Fruit fly (Drosophila melanogaster): ENCODE measurements around the gene BI-1.
A peak's percentile ranks its signal among the peaks of the same experiment; 100 is the strongest.

Gene BI-1

dm6 chr3L:8340264-8341095 lies 31.7 kb upstream of the BI-1 start, which contains the start of the genes Prim1 and CG7083 (continued):
- TF ChIP-seq Gug (GFP tag; IDR thresholded peaks at IDR 0.05) (peak; percentile 23; the same call in 1 of the 4 replicates), hkb (optimal IDR thresholded peaks at IDR 0.05) (peak; percentile 17), hkb (GFP tag; IDR thresholded peaks at IDR 0.05) (0 out of 2 replicates have a peak, but pooled peaks have one; percentile 21), pan (optimal IDR thresholded peaks at IDR 0.05) (no peak), pan (GFP tag; optimal IDR thresholded peaks at IDR 0.05 in 1 of 2, IDR thresholded peaks at IDR 0.05 in 1 of 2) (peak in 1 of 2 experiments; percentile 64), ems (GFP tag; optimal IDR thresholded peaks at IDR 0.05) (peak; percentile 25), Dp (GFP tag; optimal IDR thresholded peaks at IDR 0.05) (peak; percentile 81), cwo (GFP tag; optimal IDR thresholded peaks at IDR 0.05) (peak; percentile 21), CG7372 (GFP tag; IDR thresholded peaks at IDR 0.05) (no peak), zf30C (GFP tag; optimal IDR thresholded peaks at IDR 0.05) (no peak), CG4854 (GFP tag; optimal IDR thresholded peaks at IDR 0.05) (peak; percentile 48), pros (GFP tag; optimal IDR thresholded peaks at IDR 0.05) (no peak), CG8765 (GFP tag; IDR thresholded peaks at IDR 0.05) (no peak), BtbVII (GFP tag; optimal IDR thresholded peaks at IDR 0.05) (peak; percentile 44), CG1603 (tag; optimal IDR thresholded peaks at IDR 0.05) (peak; percentile 87), Side (GFP tag; optimal IDR thresholded peaks at IDR 0.05) (peak; percentile 25), Mes4 (GFP tag; optimal IDR thresholded peaks at IDR 0.05) (peak; percentile 54), pita (GFP tag; optimal IDR thresholded peaks at IDR 0.05) (no peak), CG17328 (GFP tag; IDR thresholded peaks at IDR 0.05) (peak; percentile 52), Ravus (GFP tag; IDR thresholded peaks at IDR 0.05) (no peak), CG15073 (GFP tag; optimal IDR thresholded peaks at IDR 0.05) (no peak), CG12942 (GFP tag; optimal IDR thresholded peaks at IDR 0.05) (peak; percentile 40), tna (GFP tag; IDR thresholded peaks at IDR 0.05; ENCODE audit: partially characterized antibody) (no peak), Opbp (GFP tag; IDR thresholded peaks at IDR 0.05; ENCODE audit: partially characterized antibody) (no peak), Dip2 (GFP tag; IDR thresholded peaks at IDR 0.05) (no peak), Xrp1 (GFP tag; IDR thresholded peaks at IDR 0.05) (peak; percentile 61), sob (GFP tag; IDR thresholded peaks at IDR 0.05) (0 out of 2 replicates have a peak, but pooled peaks have one; percentile 42), BEAF-32 (GFP tag; optimal IDR thresholded peaks at IDR 0.05) (peak; percentile 43), nom (GFP tag; optimal IDR thresholded peaks at IDR 0.05) (peak; percentile 39), CG43689 (GFP tag; IDR thresholded peaks at IDR 0.05) (no peak), CG9437 (GFP tag; optimal IDR thresholded peaks at IDR 0.05) (peak; percentile 46), Ets97D (GFP tag; optimal IDR thresholded peaks at IDR 0.05) (peak; percentile 33), sens-2 (GFP tag; IDR thresholded peaks at IDR 0.05) (0 out of 2 replicates have a peak, but pooled peaks have one; percentile 20), CG16815 (GFP tag; optimal IDR thresholded peaks at IDR 0.05) (no peak), HHEX (GFP tag; optimal IDR thresholded peaks at IDR 0.05) (peak; percentile 20), tup (GFP tag; optimal IDR thresholded peaks at IDR 0.05) (peak; percentile 24), Hmr (GFP tag; optimal IDR thresholded peaks at IDR 0.05) (peak; percentile 54), grn (GFP tag; optimal IDR thresholded peaks at IDR 0.05) (peak; percentile 22), bcd (GFP tag; optimal IDR thresholded peaks at IDR 0.05) (peak; percentile 26), psq (GFP tag; optimal IDR thresholded peaks at IDR 0.05) (peak; percentile 14), CG6654 (GFP tag; optimal IDR thresholded peaks at IDR 0.05) (no peak), CG18011 (GFP tag; optimal IDR thresholded peaks at IDR 0.05) (peak; percentile 56), yki (optimal IDR thresholded peaks at IDR 0.05) (no peak), CG4707 (GFP tag; optimal IDR thresholded peaks at IDR 0.05) (no peak), ATbp (GFP tag; optimal IDR thresholded peaks at IDR 0.05) (peak; percentile 11), Bdp1 (GFP tag; optimal IDR thresholded peaks at IDR 0.05) (peak; percentile 43), CG17829 (tag; optimal IDR thresholded peaks at IDR 0.05) (peak; percentile 59), CG1792 (GFP tag; optimal IDR thresholded peaks at IDR 0.05) (peak; percentile 1), Sry-δ (GFP tag; optimal IDR thresholded peaks at IDR 0.05) (peak; percentile 63)
